Worm (Caenorhabditis elegans): ENCODE results near the gene R07B1.5.

The R07B1.5 gene

DNA sequence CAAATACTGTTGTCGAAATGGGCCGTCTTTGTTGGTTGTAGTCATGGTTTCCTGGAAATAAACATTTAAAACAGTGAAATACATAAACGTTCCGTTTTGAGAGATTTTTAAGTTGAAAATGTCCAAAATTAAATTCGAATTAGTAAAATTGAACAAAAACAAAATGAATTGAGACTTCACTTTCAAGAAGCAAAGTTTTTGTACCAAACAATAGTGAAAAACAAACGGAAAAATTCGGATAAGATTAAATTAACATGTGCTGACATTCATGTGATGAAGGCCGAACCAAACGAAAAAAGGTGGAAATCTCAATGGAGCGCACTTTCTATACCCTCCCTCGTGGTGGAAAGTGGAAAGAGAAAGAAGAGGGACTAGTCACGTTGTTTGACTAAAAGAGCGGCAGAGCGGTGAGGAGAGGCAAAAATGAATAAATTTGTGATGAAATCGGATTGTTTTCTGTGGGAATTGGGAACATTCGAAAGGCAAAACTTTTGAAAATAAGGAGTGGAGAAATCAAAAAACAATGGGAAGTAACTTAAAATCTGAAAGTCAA lies 25.3 kb upstream of the R07B1.5 start, which contains the start of gene ipla-2 (continued):
- TF ChIP-seq nhr-76 (tag; optimal IDR thresholded peaks at IDR 0.05) (no peak), nhr-77 (tag; optimal IDR thresholded peaks at IDR 0.05) (peak; percentile 34), daf-16 (GFP tag; optimal IDR thresholded peaks at IDR 0.05) (no peak), daf-16 (tag; optimal IDR thresholded peaks at IDR 0.05) (peak; percentile 34), spr-3 (GFP tag; optimal IDR thresholded peaks at IDR 0.05) (no peak), lin-38 (GFP tag; IDR thresholded peaks at IDR 0.05) (peak; percentile 86), unc-39 (tag; optimal IDR thresholded peaks at IDR 0.05) (no peak), ceh-44 (GFP tag; IDR thresholded peaks at IDR 0.05) (no peak), egl-27 (tag; optimal IDR thresholded peaks at IDR 0.05) (no peak), ama-1 (optimal IDR thresholded peaks at IDR 0.05) (no peak), hmg-1.1 (GFP tag; IDR thresholded peaks at IDR 0.05) (peak; percentile 64), ztf-7 (tag; optimal IDR thresholded peaks at IDR 0.05) (peak; percentile 32), vab-7 (GFP tag; IDR thresholded peaks at IDR 0.05) (no peak), dpl-1 (GFP tag; optimal IDR thresholded peaks at IDR 0.05) (peak; percentile 45), lsy-2 (tag; optimal IDR thresholded peaks at IDR 0.05) (peak; percentile 23 to 78), F37D6.2 (tag; optimal IDR thresholded peaks at IDR 0.05) (peak; percentile 23), mxl-3 (GFP tag; optimal IDR thresholded peaks at IDR 0.05) (peak; percentile 95), attf-4 (tag; optimal IDR thresholded peaks at IDR 0.05) (no peak), nhr-41 (GFP tag; IDR thresholded peaks at IDR 0.05) (no peak), mdl-1 (tag; optimal IDR thresholded peaks at IDR 0.05) (peak; percentile 58 to 96), ctbp-1 (GFP tag; IDR thresholded peaks at IDR 0.05) (peak; percentile 27; the same call in 1 of the 2 replicates), php-3 (GFP tag; IDR thresholded peaks at IDR 0.05) (no peak), fkh-10 (GFP tag; optimal IDR thresholded peaks at IDR 0.05) (peak; percentile 85), hif-1 (tag; optimal IDR thresholded peaks at IDR 0.05) (peak in 1 of 2 experiments; percentile 61), daf-8 (GFP tag; IDR thresholded peaks at IDR 0.05) (no peak), nhr-10 (tag; optimal IDR thresholded peaks at IDR 0.05) (no peak)

DNA sequence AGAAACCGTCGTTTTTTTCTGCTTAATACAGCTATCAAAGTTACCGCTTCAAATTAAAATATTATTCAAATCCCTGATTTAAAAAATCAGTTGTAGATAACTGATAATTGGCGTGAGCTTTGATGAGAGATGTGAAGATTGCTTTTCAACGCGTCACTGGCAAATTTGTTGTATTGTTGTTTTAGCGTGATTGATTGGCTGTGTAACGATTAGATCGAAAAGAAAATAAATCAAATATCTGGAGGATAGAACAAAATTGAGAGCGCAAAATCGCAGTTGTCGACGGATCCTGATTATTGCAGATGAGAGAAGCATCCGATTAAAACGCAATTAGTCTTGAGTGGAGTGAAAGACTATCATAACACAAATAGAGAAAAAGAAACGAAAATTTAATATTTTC lies 22.5 kb upstream of the R07B1.5 start:
- TF ChIP-seq nhr-11 (tag; optimal IDR thresholded peaks at IDR 0.05) (no peak), daf-16 (GFP tag; optimal IDR thresholded peaks at IDR 0.05) (peak in 1 of 2 experiments; percentile 30), daf-16 (tag; optimal IDR thresholded peaks at IDR 0.05) (no peak), unc-62 (GFP tag; optimal IDR thresholded peaks at IDR 0.05 in 1 of 2) (peak in 1 of 2 experiments; percentile 47), unc-62 (tag; optimal IDR thresholded peaks at IDR 0.05) (no peak)

DNA sequence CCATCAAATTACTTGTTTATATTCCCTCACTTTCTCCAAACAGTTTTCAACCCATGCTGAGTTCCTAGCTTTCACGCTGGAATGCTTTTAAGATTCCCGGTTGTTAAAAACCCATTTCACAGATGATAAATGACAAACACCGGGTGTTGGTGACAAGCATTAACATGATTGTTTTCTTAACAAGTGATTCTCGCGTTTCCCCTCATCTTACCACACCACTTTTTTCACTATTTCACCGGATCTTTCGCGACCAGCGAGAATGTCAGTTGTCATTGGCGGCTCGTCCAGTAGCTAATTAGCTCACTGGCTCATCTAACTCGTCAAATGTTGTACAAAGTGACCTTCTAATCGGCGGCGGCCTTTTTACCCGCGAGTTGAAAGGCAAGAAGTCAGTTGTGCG lies 21.3 kb upstream of the R07B1.5 start:
- TF ChIP-seq hlh-11 (tag; optimal IDR thresholded peaks at IDR 0.05) (peak; percentile 27), unc-62 (GFP tag; optimal IDR thresholded peaks at IDR 0.05 in 1 of 2) (peak in 1 of 2 experiments; percentile 87), unc-62 (tag; optimal IDR thresholded peaks at IDR 0.05) (no peak), ZK546.5 (tag; optimal IDR thresholded peaks at IDR 0.05) (no peak), ceh-32 (tag; optimal IDR thresholded peaks at IDR 0.05; ENCODE audit: poor library complexity) (no peak), tag-97 (GFP tag; IDR thresholded peaks at IDR 0.05) (no peak), daf-16 (GFP tag; optimal IDR thresholded peaks at IDR 0.05) (peak in 1 of 2 experiments; percentile 79), daf-16 (tag; optimal IDR thresholded peaks at IDR 0.05) (no peak), aha-1 (tag) (peak; percentile 38), spr-3 (GFP tag; optimal IDR thresholded peaks at IDR 0.05) (no peak)

DNA sequence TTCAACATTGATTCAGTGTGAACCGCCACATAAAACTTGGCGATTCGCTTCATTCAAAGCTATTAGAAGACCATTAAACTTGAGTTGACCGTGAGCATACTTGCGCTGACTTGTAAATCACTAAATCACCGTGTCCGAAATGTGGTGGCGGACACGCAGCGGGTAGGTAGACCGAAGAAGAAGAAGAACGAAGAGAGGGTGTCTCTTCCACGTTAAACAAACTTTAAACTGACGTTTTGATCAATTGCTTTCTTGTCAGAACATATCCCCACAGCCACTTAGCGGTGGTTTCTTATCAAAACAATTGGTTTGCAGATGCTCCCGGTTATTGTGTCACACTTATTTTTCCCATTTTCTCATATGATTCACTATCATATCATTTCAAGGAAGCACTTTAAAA lies 19.8 kb upstream of the R07B1.5 start:
- TF ChIP-seq fkh-10 (GFP tag; optimal IDR thresholded peaks at IDR 0.05) (no peak), snpc-1.2 (GFP tag; IDR thresholded peaks at IDR 0.05) (no peak), ZK546.5 (tag; optimal IDR thresholded peaks at IDR 0.05) (no peak), hlh-11 (tag; optimal IDR thresholded peaks at IDR 0.05) (no peak), madf-9 (GFP tag; conservative IDR thresholded peaks at IDR 0.05) (no peak), skn-1 (tag; optimal IDR thresholded peaks at IDR 0.05) (no peak), F37D6.2 (tag; optimal IDR thresholded peaks at IDR 0.05) (no peak), ceh-20 (GFP tag; IDR thresholded peaks at IDR 0.05) (no peak), set-16 (GFP tag; IDR thresholded peaks at IDR 0.05) (no peak), gei-8 (GFP tag; optimal IDR thresholded peaks at IDR 0.05) (no peak), nhr-6 (tag; optimal IDR thresholded peaks at IDR 0.05) (no peak), mxl-2 (GFP tag; conservative IDR thresholded peaks at IDR 0.05) (no peak), hif-1 (tag; optimal IDR thresholded peaks at IDR 0.05) (no peak), dmd-8 (GFP tag; IDR thresholded peaks at IDR 0.05) (no peak), fos-1 (tag; optimal IDR thresholded peaks at IDR 0.05) (no peak), sdz-12 (GFP tag; optimal IDR thresholded peaks at IDR 0.05) (no peak), ztf-7 (tag; optimal IDR thresholded peaks at IDR 0.05) (no peak), egl-43 (GFP tag; IDR thresholded peaks at IDR 0.05) (no peak)
